Fruit fly (Drosophila melanogaster) whole organism, larva: Measurements from ENCODE around the gene gukh.

ENCODE experiments used
- noc ChIP-seq: fragments of 200-800 bp; sonication (Bioruptor generic); optimal IDR thresholded peaks from 3 replicates; lab custom pipeline; 2019; ENCODE audit warnings: missing biosample characterization, mild to moderate bottlenecking, missing genetic modification characterization, moderate library complexity

The gukh gene

dm6 chr3R:19028758-19029157 is 44.9 kb downstream of the gukh start, which contains the start of the genes GatA and P5cr:
Gene GatA, minus strand, starts transcription at chr3R:19028857.
Gene P5cr, plus strand, starts transcription at chr3R:19028931.
- TF ChIP-seq noc (tag; lab: Kevin White, UChicago): peak; percentile 78

DNA sequence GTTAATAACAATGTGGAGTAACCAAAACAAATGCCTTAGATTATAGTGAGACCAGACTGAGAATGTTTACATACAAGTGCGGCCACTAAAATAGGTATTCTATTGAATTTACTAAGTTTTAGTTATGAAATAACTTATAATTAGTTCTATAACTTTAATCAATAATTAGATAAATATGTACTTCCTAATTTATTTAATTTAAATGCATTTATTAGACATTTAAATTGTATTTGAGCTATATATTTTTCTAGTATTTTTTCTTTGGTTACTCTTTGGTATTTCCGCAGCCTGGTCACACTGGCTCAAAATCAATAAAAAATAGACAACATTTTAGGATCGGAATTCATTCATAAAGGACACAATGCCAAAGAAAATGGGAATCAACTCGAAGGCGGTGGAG is 47.4 kb downstream of the gukh start, which contains the start of the genes Prp18 and CG6013:
Gene Prp18 (minus strand): TSS at position 62 of the 400 bp plus-strand sequence.
Gene CG6013 (plus strand): TSS at position 294 of the 400 bp plus-strand sequence.
- TF ChIP-seq noc (tag; lab: Kevin White, UChicago): peak; percentile 58

DNA sequence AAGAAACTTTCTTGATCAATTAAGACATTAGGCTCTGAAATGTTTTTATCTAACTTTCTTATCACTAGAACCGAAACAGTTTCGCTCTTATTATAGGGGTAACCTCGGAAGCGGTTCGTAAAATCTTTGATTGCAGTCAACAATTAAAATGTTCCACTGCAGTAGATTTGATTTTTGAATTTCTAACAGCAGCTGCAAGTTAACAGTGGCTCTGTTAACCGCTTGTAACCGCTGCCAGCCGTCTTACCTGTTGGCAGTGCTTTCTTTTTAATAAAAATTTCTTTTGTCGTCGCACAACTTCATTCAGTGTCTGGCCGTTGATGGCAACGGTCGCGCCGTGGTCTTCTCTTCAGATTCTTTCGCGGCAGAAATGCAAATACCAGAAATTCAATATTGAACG is 49.4 kb downstream of the gukh start, which contains the start of gene CG6026:
Gene CG6026 (plus strand): TSS at position 301 of the 400 bp plus-strand sequence.
- no peak for TF ChIP-seq noc (tag; lab: Kevin White, UChicago)

- no peak for TF ChIP-seq noc (tag; lab: Kevin White, UChicago)
Measured at dm6 chr3R:19036521-19037142, 52.8 kb downstream of the gukh start.

- TF ChIP-seq noc (tag; lab: Kevin White, UChicago): no peak
Measured at dm6 chr3R:19040685-19041084, 56.9 kb downstream of the gukh start.

DNA sequence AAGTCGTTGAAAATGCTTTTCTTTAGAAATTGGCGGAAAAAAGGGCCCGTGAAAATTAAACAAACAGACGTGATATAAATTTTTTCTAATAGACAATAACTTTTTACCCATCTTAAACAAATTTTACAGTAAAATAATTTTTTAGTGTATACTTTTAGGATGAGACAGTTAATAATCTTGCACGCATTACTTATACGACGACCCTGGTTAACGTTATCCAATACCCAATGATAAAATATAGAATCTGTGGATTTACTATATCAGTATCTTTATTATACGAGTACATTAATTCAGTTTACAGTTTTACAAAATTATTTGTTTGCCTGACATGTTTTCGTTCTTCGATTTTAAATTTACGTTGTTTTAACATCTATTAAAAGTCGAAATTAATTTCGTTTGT is 60.8 kb downstream of the gukh start:
- no peak for TF ChIP-seq noc (tag; lab: Kevin White, UChicago)

DNA sequence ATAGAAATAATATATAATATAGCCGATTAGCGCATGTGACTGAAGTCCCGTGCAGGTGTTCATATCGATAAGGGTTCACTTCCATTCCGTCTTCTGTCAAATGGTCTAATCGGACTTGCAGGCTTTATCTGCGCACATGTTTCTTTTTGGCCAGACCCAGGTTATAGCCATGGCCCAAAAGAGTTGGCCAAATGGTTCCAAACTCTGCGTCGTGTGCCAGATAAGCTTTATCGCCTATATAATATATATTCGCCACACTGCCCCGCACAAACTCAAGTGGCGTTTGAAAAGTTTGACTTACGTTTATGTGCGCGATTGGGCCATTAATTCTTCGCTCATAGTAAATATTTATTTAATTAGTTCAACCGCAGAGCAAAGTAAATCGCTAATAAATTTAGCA is 67.4 kb downstream of the gukh start:
- TF ChIP-seq noc (tag; lab: Kevin White, UChicago): peak; percentile 48

DNA sequence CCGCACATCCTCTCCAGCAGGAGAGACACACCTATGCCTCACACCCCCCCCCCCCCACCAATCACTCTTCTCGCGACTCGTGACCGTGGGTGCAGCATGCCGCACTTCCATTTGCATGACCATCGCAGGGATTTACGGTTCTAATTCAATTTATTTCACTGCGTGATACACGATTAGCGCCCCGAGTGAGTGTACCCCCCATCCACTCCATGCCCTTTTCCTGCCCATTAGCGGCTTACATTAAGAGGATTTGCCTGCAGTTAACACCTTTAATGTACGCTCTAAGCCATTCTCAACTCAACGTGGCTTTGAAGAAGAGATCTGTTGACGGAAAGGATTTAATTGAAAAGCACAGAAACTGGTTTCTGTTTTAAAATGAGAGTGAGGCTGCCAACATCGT is 68.7 kb downstream of the gukh start:
- TF ChIP-seq noc (tag; lab: Kevin White, UChicago): no peak

DNA sequence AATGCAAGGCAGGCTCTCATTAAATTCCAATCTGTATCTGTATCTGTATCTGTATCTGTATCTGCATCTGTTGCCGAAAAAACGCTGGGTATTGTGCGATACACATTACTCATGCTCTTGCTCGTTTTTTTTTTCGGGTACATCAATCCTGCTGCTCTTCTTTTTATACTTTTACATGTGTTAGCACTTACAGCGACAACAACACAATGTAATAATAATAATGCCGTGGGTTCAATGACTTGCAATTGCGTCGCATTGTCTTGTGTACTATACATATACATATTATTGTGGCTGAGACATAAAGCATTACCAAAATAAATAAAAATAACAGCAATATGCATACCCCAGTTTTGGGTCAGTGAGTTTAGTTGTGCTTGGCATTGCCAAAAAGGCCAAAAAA is 71.0 kb downstream of the gukh start:
- no peak for TF ChIP-seq noc (tag; lab: Kevin White, UChicago)

DNA sequence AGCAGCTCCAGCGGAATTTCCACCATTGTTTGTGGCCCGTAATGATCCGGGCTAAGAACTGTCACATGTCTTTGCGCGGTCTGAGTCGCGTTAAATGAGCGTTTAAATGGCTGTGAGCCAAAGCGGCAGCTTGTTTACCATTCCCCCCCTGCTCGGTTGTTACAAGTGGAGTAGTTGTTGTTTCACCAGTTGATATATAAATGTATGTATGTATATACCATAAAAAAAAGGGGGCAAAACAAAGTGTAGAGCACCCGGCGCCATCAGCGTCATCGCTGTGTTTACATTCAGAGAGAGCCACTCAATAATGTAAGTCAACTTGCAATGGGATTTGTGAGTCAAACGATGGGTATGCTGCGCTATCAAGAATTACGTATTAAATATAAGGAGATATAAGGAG is 73.1 kb downstream of the gukh start:
- no peak for TF ChIP-seq noc (tag; lab: Kevin White, UChicago)

DNA sequence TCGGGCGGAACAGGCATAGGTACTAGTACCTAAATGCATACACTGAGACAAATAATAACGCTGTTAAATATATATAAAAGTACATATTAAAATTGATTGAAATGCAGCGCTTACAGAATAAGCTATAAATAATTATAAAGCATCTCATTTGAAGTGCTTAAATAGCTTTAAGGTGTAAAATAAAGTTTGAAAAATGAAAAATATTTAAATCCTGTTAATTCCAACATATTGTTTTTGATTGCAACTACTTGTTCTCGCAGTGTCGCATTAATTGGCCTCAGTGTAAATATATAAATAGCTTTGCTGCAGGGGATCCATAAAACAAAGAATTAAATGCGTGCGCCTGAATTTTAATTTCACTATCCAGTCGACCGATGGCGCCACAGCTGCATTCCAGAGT is 74.6 kb downstream of the gukh start:
- no peak for TF ChIP-seq noc (tag; lab: Kevin White, UChicago)

dm6 chr3R:19059285-19059684 is 75.5 kb downstream of the gukh start:
- no peak for TF ChIP-seq noc (tag; lab: Kevin White, UChicago)

- TF ChIP-seq noc (tag; lab: Kevin White, UChicago): peak; percentile 29
Measured at dm6 chr3R:19060173-19060572, 76.3 kb downstream of the gukh start.

dm6 chr3R:19062549-19062948 is 78.7 kb downstream of the gukh start:
- TF ChIP-seq noc (tag; lab: Kevin White, UChicago): peak; percentile 32

dm6 chr3R:19064037-19064664 is 80.3 kb downstream of the gukh start:
- TF ChIP-seq noc (tag; lab: Kevin White, UChicago): no peak

DNA sequence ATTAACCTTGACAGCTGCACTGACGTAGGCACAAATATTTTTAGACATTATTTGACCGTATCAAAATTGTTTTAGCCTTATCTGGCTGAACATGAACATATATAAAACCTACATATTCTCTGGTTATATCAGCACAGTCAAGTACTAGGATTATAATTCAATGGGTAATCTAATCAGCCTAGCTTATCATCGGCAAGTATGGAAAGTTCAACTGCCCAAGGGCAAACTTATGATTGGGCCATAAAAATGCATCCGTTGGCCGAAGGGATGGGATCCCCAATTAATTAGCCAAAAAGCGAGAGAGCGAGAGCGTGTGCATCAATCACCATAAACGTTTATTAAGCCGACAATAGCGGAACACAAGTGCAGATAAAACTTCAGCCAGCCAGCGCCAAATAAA is 81.6 kb downstream of the gukh start:
- TF ChIP-seq noc (tag; lab: Kevin White, UChicago): no peak
